Fruit fly (Drosophila melanogaster): ENCODE results near the gene SelR.

SelR gene

DNA sequence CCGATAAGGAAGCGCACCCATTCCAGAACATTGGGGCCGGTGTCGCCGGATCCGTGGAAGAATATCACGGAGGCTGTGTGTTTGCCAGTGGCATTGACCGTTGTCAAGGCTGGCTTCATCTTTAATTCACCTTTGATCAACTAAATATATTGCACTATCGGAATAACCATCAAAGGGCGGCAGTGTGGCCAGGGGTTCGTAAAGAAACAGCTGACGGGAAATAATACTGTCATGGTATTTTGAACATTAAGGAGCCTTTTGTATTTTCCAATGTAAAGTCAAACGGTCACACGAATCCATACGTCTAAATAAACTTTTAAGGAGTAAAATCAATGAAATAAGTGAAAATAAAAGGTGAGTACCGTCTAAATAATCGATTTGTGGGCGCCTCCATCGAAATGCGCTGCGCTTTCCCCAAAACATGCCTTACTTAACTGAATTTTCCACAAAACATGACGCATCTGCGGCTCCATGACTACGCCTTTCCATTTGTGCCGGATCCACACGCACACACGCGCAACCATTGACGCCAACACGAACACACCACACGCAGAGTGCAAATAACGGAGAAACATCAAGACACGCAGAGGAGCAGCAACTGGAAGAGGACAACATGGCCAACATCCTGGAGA is 14.1 kb downstream of the SelR start, which contains the start of the genes CG6567 and CG4511 (continued):
- TF ChIP-seq HmgZ (tag; optimal IDR thresholded peaks at IDR 0.05), result peak; percentile 12
- peak; percentile 76 for TF ChIP-seq Sin3A (optimal IDR thresholded peaks at IDR 0.05)
- peak; percentile 89 for TF ChIP-seq YL-1 (GFP tag; optimal IDR thresholded peaks at IDR 0.05)
- TF ChIP-seq CG13287 (GFP tag; IDR thresholded peaks at IDR 0.05; ENCODE audit: partially characterized antibody), result peak; percentile 36; the same call in 1 of the 2 replicates
- peak; percentile 38 for TF ChIP-seq Scr (GFP tag; IDR thresholded peaks at IDR 0.05; ENCODE audit: partially characterized antibody)
- TF ChIP-seq CG17361 (GFP tag; IDR thresholded peaks at IDR 0.05), result no peak
- peak; percentile 19 for TF ChIP-seq Sry-δ (GFP tag; optimal IDR thresholded peaks at IDR 0.05)
- TF ChIP-seq Med (GFP tag), result peak; percentile 80
- peak; percentile 22 for TF ChIP-seq Fer1 (GFP tag; optimal IDR thresholded peaks at IDR 0.05)
- peak; percentile 78 for TF ChIP-seq CG9797 (GFP tag; optimal IDR thresholded peaks at IDR 0.05)
- 0 out of 2 replicates have a peak, but pooled peaks have one; percentile 34 for TF ChIP-seq bbx (GFP tag; IDR thresholded peaks at IDR 0.05; ENCODE audit: partially characterized antibody)
- no peak for TF ChIP-seq so (GFP tag; IDR thresholded peaks at IDR 0.05)
- peak; percentile 80 for TF ChIP-seq pzg (GFP tag; optimal IDR thresholded peaks at IDR 0.05)
- peak; percentile 36 for TF ChIP-seq nmo (GFP tag; optimal IDR thresholded peaks at IDR 0.05)
- TF ChIP-seq Ets97D (GFP tag; optimal IDR thresholded peaks at IDR 0.05), result peak; percentile 45
- TF ChIP-seq crp (GFP tag; optimal IDR thresholded peaks at IDR 0.05), result peak; percentile 56 to 95
- peak; percentile 6 for TF ChIP-seq CG34376 (GFP tag; optimal IDR thresholded peaks at IDR 0.05)
- 0 out of 4 replicates have a peak, but pooled peaks have one; percentile 35 for TF ChIP-seq Dll (GFP tag; IDR thresholded peaks at IDR 0.05; ENCODE audit: partially characterized antibody)
- TF ChIP-seq gcm (GFP tag; optimal IDR thresholded peaks at IDR 0.05), result peak; percentile 8
- peak; percentile 56 for TF ChIP-seq BEAF-32 (GFP tag; optimal IDR thresholded peaks at IDR 0.05)
- TF ChIP-seq E2f2 (GFP tag; IDR thresholded peaks at IDR 0.05), result peak; percentile 32
- TF ChIP-seq esg (GFP tag; conservative IDR thresholded peaks at IDR 0.05), result no peak

DNA sequence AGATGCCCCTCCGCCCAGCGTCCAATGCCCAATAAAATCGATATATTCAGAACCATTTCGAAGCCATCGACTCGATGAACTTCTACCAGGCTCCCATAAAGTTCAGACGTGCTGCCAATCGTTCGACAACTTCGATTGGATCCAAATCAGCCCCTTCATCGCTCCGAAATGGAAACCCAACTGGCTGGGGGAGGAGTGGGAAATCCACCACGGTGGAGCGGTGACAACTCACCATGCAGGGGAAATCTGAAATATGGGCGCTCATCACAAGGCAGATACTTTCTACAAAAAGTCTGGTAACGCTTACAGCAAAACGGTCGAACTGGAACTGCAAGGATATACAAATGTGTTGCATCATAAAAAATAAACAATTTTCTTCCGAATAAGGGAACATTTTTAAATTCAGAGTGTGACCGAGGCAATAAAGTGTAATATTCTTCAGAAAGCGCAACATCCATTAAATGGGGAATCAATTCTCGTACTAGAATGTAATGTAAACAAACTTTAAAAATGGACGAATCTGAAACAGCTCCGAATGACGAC is 16.1 kb downstream of the SelR start, which contains the start of gene CG4565:
Gene CG4565, plus strand, starts transcription at position 493 of the 543 bp plus-strand sequence.
- TF ChIP-seq bbx (GFP tag; IDR thresholded peaks at IDR 0.05; ENCODE audit: partially characterized antibody) (peak; percentile 53), D19B (GFP tag; optimal IDR thresholded peaks at IDR 0.05) (no peak), CG14441 (GFP tag; IDR thresholded peaks at IDR 0.05) (no peak), CG1792 (GFP tag; optimal IDR thresholded peaks at IDR 0.05) (no peak), disco-r (GFP tag; optimal IDR thresholded peaks at IDR 0.05) (no peak), CG2202 (tag; optimal IDR thresholded peaks at IDR 0.05) (no peak), gce (GFP tag; IDR thresholded peaks at IDR 0.05) (no peak), ind (GFP tag; optimal IDR thresholded peaks at IDR 0.05) (no peak), Opbp (GFP tag; IDR thresholded peaks at IDR 0.05; ENCODE audit: partially characterized antibody) (peak; percentile 63; the same call in 2 of the 3 replicates), CG6654 (GFP tag; optimal IDR thresholded peaks at IDR 0.05) (no peak), Camta (GFP tag; optimal IDR thresholded peaks at IDR 0.05) (no peak), ems (GFP tag; optimal IDR thresholded peaks at IDR 0.05) (no peak), ERR (GFP tag; optimal IDR thresholded peaks at IDR 0.05) (no peak), unpg (GFP tag; optimal IDR thresholded peaks at IDR 0.05) (no peak), mirr (GFP tag; optimal IDR thresholded peaks at IDR 0.05) (peak; percentile 26), sens (GFP tag) (peak; percentile 13), maf-S (GFP tag; optimal IDR thresholded peaks at IDR 0.05) (no peak), sob (GFP tag; IDR thresholded peaks at IDR 0.05) (no peak), CG10321 (GFP tag; IDR thresholded peaks at IDR 0.05) (no peak), CG11398 (GFP tag; optimal IDR thresholded peaks at IDR 0.05) (no peak), CG10543 (GFP tag; optimal IDR thresholded peaks at IDR 0.05) (peak; percentile 71), Ets65A (GFP tag) (no peak), CG7357 (GFP tag; IDR thresholded peaks at IDR 0.05) (no peak), ftz-f1 (GFP tag; optimal IDR thresholded peaks at IDR 0.05) (peak; percentile 54), insv (GFP tag; optimal IDR thresholded peaks at IDR 0.05) (peak in 1 of 2 experiments; percentile 19), Gsc (GFP tag; IDR thresholded peaks at IDR 0.05) (no peak), onecut (GFP tag; IDR thresholded peaks at IDR 0.05) (peak; percentile 96), tin (GFP tag; optimal IDR thresholded peaks at IDR 0.05) (no peak), fd96Cb (tag; optimal IDR thresholded peaks at IDR 0.05) (no peak)

Measured in whole organism, embryonic.